Fruit fly (Drosophila melanogaster) whole organism: Measurements from ENCODE around the gene Paics.

ENCODE experiments used
- CG8478 ChIP-seq: fragments of >200 bp; optimal IDR thresholded peaks from 2 replicates; lab custom pipeline; 2018; ENCODE audit warnings: inconsistent platforms
- Dll ChIP-seq: fragments of >200 bp; optimal IDR thresholded peaks from 2 replicates; lab custom pipeline; 2017
- pan ChIP-seq: fragments of >200 bp; optimal IDR thresholded peaks from 2 replicates; lab custom pipeline; 2017
- psq ChIP-seq: fragments of >200 bp; optimal IDR thresholded peaks from 2 replicates; lab custom pipeline; 2017
- usp ChIP-seq: fragments of >200 bp; optimal IDR thresholded peaks from 2 replicates; lab custom pipeline; 2017; ENCODE audit warnings: missing biosample characterization, missing genetic modification characterization, mixed read lengths

- TF ChIP-seq usp (GFP tag; lab: Kevin White, UChicago) (no peak), pan (lab: Kevin White, UChicago) (no peak), Dll (no peak), psq (no peak), CG8478 (lab: Kevin White, UChicago) (no peak)
Observed at dm6 chrX:12725187-12725919, 35.1 kb downstream of the Paics start.
